Fruit fly (Drosophila melanogaster): ENCODE measurements around the gene CG6171.

Gene CG6171

DNA sequence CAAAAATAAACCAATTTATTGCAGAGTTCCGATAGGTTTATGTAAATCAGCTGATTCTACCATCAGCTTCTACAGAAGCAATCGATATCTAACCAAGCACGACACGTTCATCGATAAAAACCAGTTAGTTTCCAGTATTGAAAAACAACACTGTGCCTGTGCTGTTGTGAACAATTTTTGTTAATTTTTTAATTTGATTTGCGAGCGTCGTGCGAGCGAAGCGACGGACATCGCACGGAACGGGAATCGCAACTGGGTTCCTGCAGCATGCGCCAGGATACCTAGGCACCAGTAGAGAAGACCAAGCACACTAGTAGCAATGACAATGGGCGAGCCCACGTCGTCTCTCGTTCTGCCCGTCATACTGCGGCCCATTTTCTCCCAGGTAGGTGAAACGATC lies 8.2 kb upstream of the CG6171 start, which contains the start of the genes Ccm3 and CG6136 (continued):
- TF ChIP-seq Sry-δ (GFP tag; optimal IDR thresholded peaks at IDR 0.05) (peak; percentile 80), chn (GFP tag; optimal IDR thresholded peaks at IDR 0.05) (peak; percentile 17), CG14710 (tag; optimal IDR thresholded peaks at IDR 0.05) (peak; percentile 38), scrt (GFP tag; optimal IDR thresholded peaks at IDR 0.05) (no peak), jumu (GFP tag; optimal IDR thresholded peaks at IDR 0.05) (peak; percentile 2), CG1603 (tag; optimal IDR thresholded peaks at IDR 0.05) (peak; percentile 68), Side (GFP tag; optimal IDR thresholded peaks at IDR 0.05) (peak; percentile 59), CG18262 (tag; optimal IDR thresholded peaks at IDR 0.05) (no peak), CG7963 (GFP tag; IDR thresholded peaks at IDR 0.05; ENCODE audit: partially characterized antibody) (peak; percentile 83), ind (GFP tag; optimal IDR thresholded peaks at IDR 0.05) (peak; percentile 19), odd (GFP tag; optimal IDR thresholded peaks at IDR 0.05) (peak; percentile 13), PHDP (tag; optimal IDR thresholded peaks at IDR 0.05) (peak; percentile 28), Max (GFP tag; optimal IDR thresholded peaks at IDR 0.05) (peak; percentile 59), ab (GFP tag; optimal IDR thresholded peaks at IDR 0.05) (no peak), CG17829 (tag; optimal IDR thresholded peaks at IDR 0.05) (peak; percentile 34), HmgZ (tag; optimal IDR thresholded peaks at IDR 0.05) (peak; percentile 82), CG8765 (GFP tag; IDR thresholded peaks at IDR 0.05) (no peak), run (tag; optimal IDR thresholded peaks at IDR 0.05) (no peak), CG6689 (GFP tag; IDR thresholded peaks at IDR 0.05) (0 out of 2 replicates have a peak, but pooled peaks have one; percentile 21), CG13775 (GFP tag; optimal IDR thresholded peaks at IDR 0.05) (no peak), repo (GFP tag; optimal IDR thresholded peaks at IDR 0.05) (peak; percentile 39), Lim3 (GFP tag; IDR thresholded peaks at IDR 0.05) (no peak), Aef1 (GFP tag; IDR thresholded peaks at IDR 0.05) (no peak), CG30020 (tag; optimal IDR thresholded peaks at IDR 0.05) (peak; percentile 19), CG2120 (GFP tag; optimal IDR thresholded peaks at IDR 0.05) (peak; percentile 72), fu2 (GFP tag; optimal IDR thresholded peaks at IDR 0.05) (no peak), danr (GFP tag; IDR thresholded peaks at IDR 0.05) (no peak), CG31365 (tag; optimal IDR thresholded peaks at IDR 0.05) (no peak), Hsf (GFP tag; optimal IDR thresholded peaks at IDR 0.05) (peak; percentile 35), CG16779 (GFP tag; IDR thresholded peaks at IDR 0.05) (no peak), CG15479 (GFP tag; optimal IDR thresholded peaks at IDR 0.05) (no peak), gro (GFP tag; optimal IDR thresholded peaks at IDR 0.05) (peak; percentile 78), CG11093 (GFP tag; IDR thresholded peaks at IDR 0.05) (no peak), stc (GFP tag; IDR thresholded peaks at IDR 0.05) (no peak), CG1792 (GFP tag; optimal IDR thresholded peaks at IDR 0.05) (peak; percentile 57), peb (GFP tag; IDR thresholded peaks at IDR 0.05) (no peak), bsh (GFP tag; optimal IDR thresholded peaks at IDR 0.05) (no peak), al (GFP tag; IDR thresholded peaks at IDR 0.05) (peak; percentile 52; the same call in 1 of the 2 replicates), nau (GFP tag; optimal IDR thresholded peaks at IDR 0.05) (no peak), CG2199 (GFP tag; IDR thresholded peaks at IDR 0.05) (no peak), Sox102F (GFP tag; optimal IDR thresholded peaks at IDR 0.05) (no peak), hb (GFP tag; IDR thresholded peaks at IDR 0.05; ENCODE audit: partially characterized antibody) (peak; percentile 86), Awh (GFP tag; IDR thresholded peaks at IDR 0.05) (no peak), CG12391 (tag; optimal IDR thresholded peaks at IDR 0.05) (peak; percentile 16), salm (tag; optimal IDR thresholded peaks at IDR 0.05) (no peak), CG12299 (tag; optimal IDR thresholded peaks at IDR 0.05) (no peak), Fer2 (tag; optimal IDR thresholded peaks at IDR 0.05) (no peak), tup (GFP tag; optimal IDR thresholded peaks at IDR 0.05) (no peak), D (optimal IDR thresholded peaks at IDR 0.05) (no peak), D (GFP tag; optimal IDR thresholded peaks at IDR 0.05) (no peak), dimm (GFP tag; IDR thresholded peaks at IDR 0.05) (no peak), CG11723 (GFP tag; optimal IDR thresholded peaks at IDR 0.05) (no peak)

All from whole organism, embryonic.